Worm (Caenorhabditis elegans): ENCODE results near the gene T11F8.1.

The T11F8.1 gene

DNA sequence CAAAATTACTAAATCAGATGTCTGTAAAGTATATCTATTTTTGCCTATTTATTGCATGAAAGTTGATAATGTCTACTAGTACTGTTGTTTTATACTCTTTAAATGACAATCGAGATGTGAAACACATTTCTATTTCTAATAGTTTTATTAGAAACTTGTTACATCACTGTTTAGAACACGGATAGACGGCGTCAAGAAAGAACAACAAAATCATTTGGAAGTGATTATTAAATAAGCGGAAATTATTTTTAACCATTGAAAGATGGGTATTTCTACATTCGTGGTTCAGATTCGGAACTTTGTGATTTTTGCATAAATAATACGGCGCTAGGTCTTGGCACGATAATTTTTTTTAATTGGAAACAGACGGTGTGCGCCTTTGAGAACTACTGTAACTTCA is 6.3 kb upstream of the T11F8.1 start (continued):
- TF ChIP-seq ceh-79 (tag; optimal IDR thresholded peaks at IDR 0.05) (no peak), ccch-3 (GFP tag; optimal IDR thresholded peaks at IDR 0.05) (no peak), xnd-1 (tag; optimal IDR thresholded peaks at IDR 0.05) (peak; percentile 33), ekl-4 (GFP tag; IDR thresholded peaks at IDR 0.05) (peak; percentile 48; the same call in 1 of the 2 replicates), snpc-1.3 (tag; optimal IDR thresholded peaks at IDR 0.05; ENCODE audit: insufficient read depth) (peak; percentile 67), ceh-91 (GFP tag; IDR thresholded peaks at IDR 0.05) (0 out of 2 replicates have a peak, but pooled peaks have one; percentile 20), snpc-4 (GFP tag; optimal IDR thresholded peaks at IDR 0.05) (peak; percentile 34), snpc-4 (tag; optimal IDR thresholded peaks at IDR 0.05) (peak in 3 of 4 experiments; percentile 19 to 86 (median 74)), B0336.3 (GFP tag; IDR thresholded peaks at IDR 0.05) (0 out of 2 replicates have a peak, but pooled peaks have one; percentile 32), repo-1 (tag; optimal IDR thresholded peaks at IDR 0.05) (no peak), hmg-1.2 (GFP tag; IDR thresholded peaks at IDR 0.05) (peak; percentile 43), dpl-1 (GFP tag; optimal IDR thresholded peaks at IDR 0.05) (no peak), egrh-3 (GFP tag; IDR thresholded peaks at IDR 0.05) (no peak), nfyb-1 (GFP tag; IDR thresholded peaks at IDR 0.05) (0 out of 2 replicates have a peak, but pooled peaks have one; percentile 8), Y53G8AR.9 (GFP tag; conservative IDR thresholded peaks at IDR 0.05) (peak; percentile 74; the same call in 1 of the 2 replicates), sdz-38 (tag; optimal IDR thresholded peaks at IDR 0.05) (no peak), ztf-25 (GFP tag; IDR thresholded peaks at IDR 0.05) (no peak), F49E8.2 (tag; optimal IDR thresholded peaks at IDR 0.05; ENCODE audit: insufficient read depth) (peak; percentile 57), nfya-2 (GFP tag; IDR thresholded peaks at IDR 0.05) (no peak; the same call in 1 of the 2 replicates), athp-1 (tag; optimal IDR thresholded peaks at IDR 0.05) (no peak), ztf-6 (GFP tag; IDR thresholded peaks at IDR 0.05) (no peak), egl-44 (GFP tag; IDR thresholded peaks at IDR 0.05) (no peak), tlf-1 (GFP tag; optimal IDR thresholded peaks at IDR 0.05) (peak; percentile 11), C17E4.6 (GFP tag; IDR thresholded peaks at IDR 0.05) (peak; percentile 67; the same call in 1 of the 2 replicates), Y79H2A.3 (GFP tag; conservative IDR thresholded peaks at IDR 0.05) (peak; percentile 53; the same call in 1 of the 2 replicates)

DNA sequence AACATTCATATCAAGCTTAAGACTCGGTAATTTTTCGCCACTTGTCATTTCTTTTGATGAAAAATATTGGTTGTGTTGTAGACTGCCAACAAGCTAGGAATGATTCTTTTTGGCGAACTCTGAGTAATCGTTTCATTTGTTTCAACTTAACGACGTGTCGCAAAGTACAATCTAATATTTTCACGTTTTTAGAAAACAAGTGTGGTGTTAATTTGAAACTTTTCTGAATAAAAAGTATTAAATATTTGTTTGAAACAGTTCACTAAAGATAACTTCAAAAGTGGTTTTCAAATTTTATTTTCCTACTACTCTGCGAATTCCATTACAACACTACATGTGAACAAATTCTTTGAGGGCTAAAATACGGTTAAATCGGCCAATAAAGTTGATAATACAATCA is 2.9 kb upstream of the T11F8.1 start, which contains the start of gene T11F8.4:
Gene T11F8.4, minus strand, starts transcription at position 101 of the 400 bp plus-strand sequence.
- TF ChIP-seq pha-4 (tag; optimal IDR thresholded peaks at IDR 0.05) (no peak), Y53G8AR.9 (GFP tag; conservative IDR thresholded peaks at IDR 0.05) (no peak), ztf-18 (tag; optimal IDR thresholded peaks at IDR 0.05) (no peak), F22D6.2 (tag; optimal IDR thresholded peaks at IDR 0.05) (no peak), mel-28 (tag; optimal IDR thresholded peaks at IDR 0.05; ENCODE audit: borderline replicate concordance) (no peak), ama-1 (optimal IDR thresholded peaks at IDR 0.05) (no peak), ama-1 (GFP tag; optimal IDR thresholded peaks at IDR 0.05) (no peak), Y53F4B.3 (GFP tag; IDR thresholded peaks at IDR 0.05) (no peak), zim-3 (tag; optimal IDR thresholded peaks at IDR 0.05) (no peak), K12H6.12 (tag; optimal IDR thresholded peaks at IDR 0.05) (no peak), lsl-1 (GFP tag; optimal IDR thresholded peaks at IDR 0.05) (no peak)

DNA sequence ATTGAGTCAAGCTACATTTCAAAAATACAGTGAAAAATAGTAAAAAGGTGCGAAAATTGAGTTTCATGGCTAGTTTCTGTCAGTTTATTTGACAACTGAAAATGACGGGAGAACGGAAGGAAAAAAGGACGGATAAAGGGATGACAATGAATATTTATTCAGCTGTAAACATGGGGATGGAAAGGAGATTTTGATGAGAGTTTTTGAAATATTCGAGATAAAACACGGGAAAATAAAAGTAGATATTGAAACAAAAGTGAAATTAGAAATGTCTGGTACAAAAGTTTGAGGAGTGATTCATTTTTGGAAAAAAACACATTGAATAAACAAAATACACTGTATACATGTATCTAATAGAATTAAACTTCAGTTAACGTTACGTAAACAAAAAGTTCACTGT is 2.8 kb downstream of the T11F8.1 start, which contains the start of gene T11F8.12:
Gene T11F8.12, minus strand, starts transcription at position 101 of the 400 bp plus-strand sequence.
- TF ChIP-seq attf-5 (GFP tag; optimal IDR thresholded peaks at IDR 0.05) (no peak), hmg-1.2 (GFP tag; IDR thresholded peaks at IDR 0.05) (no peak), ceh-79 (tag; optimal IDR thresholded peaks at IDR 0.05) (no peak), efl-1 (GFP tag; optimal IDR thresholded peaks at IDR 0.05) (no peak), xnd-1 (tag; optimal IDR thresholded peaks at IDR 0.05) (no peak), snpc-1.3 (tag; optimal IDR thresholded peaks at IDR 0.05; ENCODE audit: insufficient read depth) (no peak), bed-2 (GFP tag; IDR thresholded peaks at IDR 0.05) (no peak), hmg-20 (GFP tag; IDR thresholded peaks at IDR 0.05) (no peak), cebp-2 (GFP tag; IDR thresholded peaks at IDR 0.05) (no peak), mel-28 (tag; optimal IDR thresholded peaks at IDR 0.05; ENCODE audit: borderline replicate concordance) (no peak), Y67H2A.10 (GFP tag; conservative IDR thresholded peaks at IDR 0.05) (no peak), Y53F4B.3 (GFP tag; IDR thresholded peaks at IDR 0.05) (no peak), unc-62 (GFP tag; optimal IDR thresholded peaks at IDR 0.05) (no peak), ztf-25 (GFP tag; IDR thresholded peaks at IDR 0.05) (no peak), nhr-179 (tag; optimal IDR thresholded peaks at IDR 0.05) (no peak), nfya-2 (GFP tag; IDR thresholded peaks at IDR 0.05) (no peak), lin-54 (GFP tag; optimal IDR thresholded peaks at IDR 0.05) (no peak)

All from whole organism, young adult.